Fruit fly (Drosophila melanogaster) S2 (cell line): ENCODE data around the gene CG3308.

Experiments used
- CG8478 ChIP-seq: fragments of >200 bp; optimal IDR thresholded peaks from 2 replicates; lab custom pipeline; 2018
- CTCF ChIP-seq, 2 experiments: fragments of >200 bp; optimal IDR thresholded peaks; 2 replicates each; lab custom pipeline; 2018

- TF ChIP-seq CTCF (optimal IDR thresholded peaks at IDR 0.05; lab: Kevin White, UChicago) (no peak), CG8478 (lab: Kevin White, UChicago) (no peak)
Observed at dm6 chr3R:21295004-21295403, 21.4 kb upstream of the CG3308 start.
